Worm (Caenorhabditis elegans) whole organism, L3 larva: ENCODE results near the gene tsp-16.

ENCODE experiments used
- R02D3.7 ChIP-seq: fragments of 150-350 bp; optimal IDR thresholded peaks from 2 replicates; lab custom pipeline; 2014; ENCODE audit warnings: missing biosample characterization, missing genetic modification characterization
- ZK546.5 ChIP-seq: sonication (generic microtip); optimal IDR thresholded peaks from 2 replicates; lab custom pipeline; 2017; ENCODE audit warnings: missing biosample characterization, missing genetic modification characterization
- aly-2 ChIP-seq: fragments of 150-350 bp; optimal IDR thresholded peaks from 2 replicates; lab custom pipeline; 2014; ENCODE audit warnings: missing biosample characterization, missing genetic modification characterization
- ama-1 ChIP-seq: fragments of 150-350 bp; optimal IDR thresholded peaks from 2 replicates; lab custom pipeline; 2018
- ceh-16 ChIP-seq: sonication (generic microtip); optimal IDR thresholded peaks from 2 replicates; lab custom pipeline; 2017; ENCODE audit warnings: missing biosample characterization, missing genetic modification characterization
- ceh-9 ChIP-seq: sonication (generic microtip); optimal IDR thresholded peaks from 2 replicates; lab custom pipeline; 2018; ENCODE audit warnings: missing biosample characterization, missing genetic modification characterization
- daf-12 ChIP-seq: fragments of 150-350 bp; optimal IDR thresholded peaks from 2 replicates; lab custom pipeline; 2014; ENCODE audit warnings: missing biosample characterization, missing genetic modification reagents, missing genetic modification characterization
- egl-27 ChIP-seq: sonication (generic microtip); optimal IDR thresholded peaks from 4 replicates; lab custom pipeline; 2017; ENCODE audit warnings: missing biosample characterization, missing genetic modification reagents, missing genetic modification characterization
- egl-5 ChIP-seq: fragments of 150-350 bp; optimal IDR thresholded peaks from 2 replicates; lab custom pipeline; 2017; ENCODE audit warnings: missing biosample characterization, missing genetic modification reagents, missing genetic modification characterization, inconsistent platforms
- elt-1 ChIP-seq: fragments of 150-350 bp; optimal IDR thresholded peaks from 2 replicates; lab custom pipeline; 2014; ENCODE audit warnings: missing biosample characterization, missing genetic modification characterization
- elt-3 ChIP-seq, 3 experiments: fragments of 150-350 bp in 1 of 3; sonication (generic microtip) in 2 of 3; optimal IDR thresholded peaks; 2 replicates in 2 of 3; 4 replicates in 1 of 3; lab custom pipeline; 2014 to 2017; ENCODE audit warnings: missing biosample characterization in 3 of 3, missing genetic modification characterization in 3 of 3
- eor-1 ChIP-seq, 2 experiments: fragments of 150-350 bp; optimal IDR thresholded peaks; 2 replicates each; lab custom pipeline; 2014 to 2018; ENCODE audit warnings: missing biosample characterization in 2 of 2, missing genetic modification characterization in 2 of 2
- fkh-10 ChIP-seq: sonication (generic microtip); optimal IDR thresholded peaks from 2 replicates; lab custom pipeline; 2017; ENCODE audit warnings: missing biosample characterization, missing genetic modification reagents, missing genetic modification characterization
- fos-1 ChIP-seq: fragments of 150-350 bp; optimal IDR thresholded peaks from 2 replicates; lab custom pipeline; 2014; ENCODE audit warnings: missing biosample characterization, missing genetic modification characterization
- hmg-11 ChIP-seq: sonication (generic microtip); optimal IDR thresholded peaks from 2 replicates; lab custom pipeline; 2016; ENCODE audit warnings: missing genetic modification characterization, missing compliant biosample characterization
- jun-1 ChIP-seq: fragments of 150-350 bp; optimal IDR thresholded peaks from 2 replicates; lab custom pipeline; 2014; ENCODE audit warnings: missing biosample characterization, missing genetic modification reagents, missing genetic modification characterization
- lin-15B ChIP-seq: fragments of 150-350 bp; optimal IDR thresholded peaks from 2 replicates; lab custom pipeline; 2014; ENCODE audit warnings: missing biosample characterization, missing genetic modification characterization
- lin-39 ChIP-seq: fragments of 150-350 bp; optimal IDR thresholded peaks from 2 replicates; lab custom pipeline; 2018; ENCODE audit warnings: missing biosample characterization, missing genetic modification reagents, missing genetic modification characterization
- lsy-12 ChIP-seq: sonication (generic microtip); optimal IDR thresholded peaks from 2 replicates; lab custom pipeline; 2016; ENCODE audit warnings: mild to moderate bottlenecking, missing genetic modification characterization, missing compliant biosample characterization
- mdl-1 ChIP-seq: fragments of 150-350 bp; optimal IDR thresholded peaks from 2 replicates; lab custom pipeline; 2014; ENCODE audit warnings: missing biosample characterization, missing genetic modification characterization
- mml-1 ChIP-seq: fragments of 150-350 bp; sonication (generic microtip); optimal IDR thresholded peaks from 3 replicates; lab custom pipeline; 2014; ENCODE audit warnings: missing biosample characterization, missing genetic modification characterization
- nhr-11 ChIP-seq: fragments of 150-350 bp; optimal IDR thresholded peaks from 2 replicates; lab custom pipeline; 2014; ENCODE audit warnings: missing biosample characterization, missing genetic modification characterization
- nhr-12 ChIP-seq: fragments of 150-350 bp; optimal IDR thresholded peaks from 2 replicates; lab custom pipeline; 2014; ENCODE audit warnings: missing biosample characterization, missing genetic modification characterization
- nhr-23 ChIP-seq: fragments of 150-350 bp; optimal IDR thresholded peaks from 2 replicates; lab custom pipeline; 2014; ENCODE audit warnings: missing biosample characterization, missing genetic modification reagents, missing genetic modification characterization
- nhr-237 ChIP-seq: fragments of 150-350 bp; optimal IDR thresholded peaks from 2 replicates; lab custom pipeline; 2014; ENCODE audit warnings: missing biosample characterization, missing genetic modification characterization
- nhr-25 ChIP-seq: sonication (generic microtip); optimal IDR thresholded peaks from 2 replicates; lab custom pipeline; 2017; ENCODE audit warnings: missing biosample characterization, missing genetic modification characterization
- nhr-28 ChIP-seq: fragments of 150-350 bp; optimal IDR thresholded peaks from 2 replicates; lab custom pipeline; 2014; ENCODE audit warnings: missing biosample characterization, missing genetic modification characterization
- nhr-67 ChIP-seq: fragments of 150-350 bp; optimal IDR thresholded peaks from 2 replicates; lab custom pipeline; 2014; ENCODE audit warnings: missing biosample characterization, missing genetic modification characterization
- nhr-76 ChIP-seq: fragments of 150-350 bp; sonication (generic microtip); optimal IDR thresholded peaks from 5 replicates; lab custom pipeline; 2014; ENCODE audit warnings: missing biosample characterization, missing genetic modification characterization
- nhr-77 ChIP-seq: fragments of 150-350 bp; optimal IDR thresholded peaks from 2 replicates; lab custom pipeline; 2014; ENCODE audit warnings: missing biosample characterization, missing genetic modification characterization
- pqm-1 ChIP-seq: fragments of 150-350 bp; optimal IDR thresholded peaks from 2 replicates; lab custom pipeline; 2017; ENCODE audit warnings: missing biosample characterization, missing genetic modification characterization, inconsistent platforms
- sea-2 ChIP-seq: fragments of 150-350 bp; sonication (generic microtip); optimal IDR thresholded peaks from 4 replicates; lab custom pipeline; 2014; ENCODE audit warnings: missing biosample characterization, missing genetic modification reagents, missing genetic modification characterization
- skn-1 ChIP-seq: fragments of 150-350 bp; optimal IDR thresholded peaks from 2 replicates; lab custom pipeline; 2014; ENCODE audit warnings: missing biosample characterization, missing genetic modification characterization
- snpc-4 ChIP-seq: fragments of 150-350 bp; optimal IDR thresholded peaks from 2 replicates; lab custom pipeline; 2014; ENCODE audit warnings: missing biosample characterization, missing genetic modification characterization
- tbx-2 ChIP-seq: sonication (generic microtip); optimal IDR thresholded peaks from 2 replicates; lab custom pipeline; 2016; ENCODE audit warnings: mild to moderate bottlenecking, missing genetic modification characterization, missing compliant biosample characterization
- unc-39 ChIP-seq: sonication (generic microtip); optimal IDR thresholded peaks from 4 replicates; lab custom pipeline; 2017; ENCODE audit warnings: missing biosample characterization, missing genetic modification characterization
- unc-62 ChIP-seq: fragments of 150-350 bp; sonication (generic microtip); optimal IDR thresholded peaks from 4 replicates; lab custom pipeline; 2014; ENCODE audit warnings: missing biosample characterization, missing genetic modification reagents, missing genetic modification characterization
- ztf-11 ChIP-seq: fragments of 150-350 bp; optimal IDR thresholded peaks from 2 replicates; lab custom pipeline; 2014; ENCODE audit warnings: missing biosample characterization, missing genetic modification characterization

Gene tsp-16

DNA sequence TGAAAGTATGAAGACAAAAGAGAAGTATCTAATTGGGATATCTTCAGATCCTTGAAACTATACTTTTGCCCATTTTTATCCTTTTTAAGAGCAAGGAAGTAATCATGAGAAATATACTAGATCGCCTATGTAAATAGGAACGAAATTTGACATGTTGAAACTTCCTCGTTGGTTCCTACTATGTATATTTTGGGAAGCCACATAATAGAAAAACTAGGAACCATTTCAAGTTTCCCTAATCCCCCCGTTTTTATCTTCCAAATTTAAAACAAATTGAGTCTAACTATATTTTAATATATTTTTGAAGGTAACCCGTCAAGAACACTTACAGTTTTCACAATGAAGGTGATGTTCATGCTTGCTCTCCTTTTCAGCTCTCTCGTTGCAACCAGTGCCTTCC is 32.4 kb upstream of the tsp-16 start, which contains the start of gene flp-26:
flp-26 (plus strand) TSS at position 301 of the 400 bp plus-strand sequence.
- TF ChIP-seq nhr-11 (tag; lab: Kevin White, UChicago), result no peak
- TF ChIP-seq R02D3.7, result no peak
- TF ChIP-seq nhr-12, result no peak

DNA sequence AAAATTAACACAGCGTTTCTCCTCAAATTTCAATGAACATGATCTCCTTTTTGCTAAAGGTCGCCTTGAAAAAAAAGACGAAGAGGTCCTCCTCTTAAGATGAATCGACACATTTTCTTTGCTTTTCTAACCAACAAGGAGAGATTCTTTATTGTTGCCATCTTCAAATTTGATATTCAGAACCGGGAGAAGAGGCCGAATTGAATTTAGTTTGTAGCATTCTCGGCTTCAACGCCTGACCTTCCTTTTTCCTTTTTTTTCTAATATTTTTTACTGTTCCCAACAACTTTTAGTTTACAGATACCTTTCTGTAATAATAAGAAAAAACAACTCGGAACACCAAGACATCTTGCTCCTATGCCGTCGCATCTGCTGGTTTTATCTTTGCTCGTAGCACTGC is 23.3 kb upstream of the tsp-16 start, which contains the start of gene cah-5:
cah-5 (plus strand) TSS at position 301 of the 400 bp plus-strand sequence.
- no peak for TF ChIP-seq skn-1 (tag; lab: Kevin White, UChicago)
- no peak for TF ChIP-seq lin-39 (tag; lab: Kevin White, UChicago)
- TF ChIP-seq unc-62 (GFP tag; lab: Kevin White, UChicago), result no peak
- TF ChIP-seq ceh-9 (tag; lab: Kevin White, UChicago), result no peak
- TF ChIP-seq ztf-11, result no peak
- no peak for TF ChIP-seq eor-1 (tag; optimal IDR thresholded peaks at IDR 0.05; lab: Kevin White, UChicago)
- no peak for TF ChIP-seq nhr-237 (tag; lab: Kevin White, UChicago)
- no peak for TF ChIP-seq fos-1 (tag; lab: Kevin White, UChicago)
- no peak for TF ChIP-seq nhr-12
- no peak for TF ChIP-seq nhr-77
- TF ChIP-seq elt-3 (tag; optimal IDR thresholded peaks at IDR 0.05; lab: Kevin White, UChicago), result no peak
- no peak for TF ChIP-seq aly-2
- TF ChIP-seq elt-1 (tag; lab: Kevin White, UChicago), result no peak
- TF ChIP-seq sea-2 (GFP tag; lab: Kevin White, UChicago), result no peak
- TF ChIP-seq ZK546.5 (tag; lab: Kevin White, UChicago), result no peak
- no peak for TF ChIP-seq nhr-25 (tag; lab: Kevin White, UChicago)
- TF ChIP-seq ama-1 (lab: Kevin White, UChicago), result no peak
- TF ChIP-seq nhr-11 (tag; lab: Kevin White, UChicago), result no peak
- TF ChIP-seq nhr-28 (tag; lab: Kevin White, UChicago), result no peak
- no peak for TF ChIP-seq lsy-12

DNA sequence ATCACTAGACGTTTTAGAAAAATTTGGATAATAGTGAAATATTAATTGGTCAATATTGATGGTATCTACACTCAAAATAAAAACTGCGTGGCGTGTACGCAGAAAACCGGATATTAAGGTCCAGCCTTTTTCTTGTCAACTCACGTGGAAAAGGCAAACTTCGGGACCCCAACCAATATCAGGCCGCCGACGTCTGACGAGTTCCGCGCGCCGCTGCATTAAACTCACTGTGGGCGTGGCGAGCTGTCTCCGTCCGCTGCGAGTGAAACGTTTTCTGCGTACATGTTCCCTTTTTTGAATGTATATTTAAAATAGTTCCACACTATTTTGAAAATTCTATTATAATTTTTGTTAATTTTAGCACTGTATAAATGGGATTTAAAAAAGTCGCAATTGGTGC is 9.5 kb upstream of the tsp-16 start:
- TF ChIP-seq elt-1 (tag; lab: Kevin White, UChicago), result no peak
- TF ChIP-seq nhr-237 (tag; lab: Kevin White, UChicago), result no peak
- peak; percentile 6 for TF ChIP-seq snpc-4

- TF ChIP-seq unc-39 (tag; lab: Kevin White, UChicago) (no peak), R02D3.7 (no peak), snpc-4 (no peak), mdl-1 (no peak), nhr-76 (tag; lab: Kevin White, UChicago) (no peak), eor-1 (tag; optimal IDR thresholded peaks at IDR 0.05; lab: Kevin White, UChicago) (no peak), lsy-12 (no peak), hmg-11 (no peak)
Measured at ce11 chrX:7005475-7005874, 9.1 kb upstream of the tsp-16 start, which contains the start of gene tyra-2. Gene tyra-2, minus strand, starts transcription at chrX:7005575.

DNA sequence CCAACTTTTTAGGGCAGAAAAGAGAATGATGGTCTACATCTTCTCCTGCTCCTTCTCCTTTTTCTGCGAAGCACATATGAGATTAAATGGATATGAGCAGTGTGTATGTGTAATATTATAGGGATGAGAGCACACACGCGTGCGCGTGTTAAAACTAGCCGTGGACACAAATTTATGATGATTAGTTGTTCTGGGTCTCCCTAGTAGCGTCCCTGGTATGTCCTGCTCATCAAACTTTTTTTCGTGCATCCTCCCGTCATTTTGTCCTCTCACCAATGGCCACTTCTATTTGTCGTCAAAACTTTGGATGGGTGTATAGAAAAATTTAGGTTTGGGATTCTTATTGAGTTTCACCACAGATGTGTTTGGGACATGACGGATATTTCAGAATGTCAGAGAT is 5.5 kb upstream of the tsp-16 start:
- TF ChIP-seq nhr-11 (tag; lab: Kevin White, UChicago) (no peak), pqm-1 (tag; lab: Kevin White, UChicago) (no peak), ZK546.5 (tag; lab: Kevin White, UChicago) (no peak), ceh-9 (tag; lab: Kevin White, UChicago) (no peak), fos-1 (tag; lab: Kevin White, UChicago) (no peak), nhr-12 (no peak), lin-39 (tag; lab: Kevin White, UChicago) (no peak), mdl-1 (no peak), ceh-16 (tag; lab: Kevin White, UChicago) (no peak), fkh-10 (GFP tag; lab: Kevin White, UChicago) (no peak), egl-5 (tag; lab: Kevin White, UChicago) (no peak), jun-1 (no peak), nhr-23 (tag; lab: Kevin White, UChicago) (no peak), nhr-76 (tag; lab: Kevin White, UChicago) (no peak)
- TF ChIP-seq, all 47 proteins: peak for 0

DNA sequence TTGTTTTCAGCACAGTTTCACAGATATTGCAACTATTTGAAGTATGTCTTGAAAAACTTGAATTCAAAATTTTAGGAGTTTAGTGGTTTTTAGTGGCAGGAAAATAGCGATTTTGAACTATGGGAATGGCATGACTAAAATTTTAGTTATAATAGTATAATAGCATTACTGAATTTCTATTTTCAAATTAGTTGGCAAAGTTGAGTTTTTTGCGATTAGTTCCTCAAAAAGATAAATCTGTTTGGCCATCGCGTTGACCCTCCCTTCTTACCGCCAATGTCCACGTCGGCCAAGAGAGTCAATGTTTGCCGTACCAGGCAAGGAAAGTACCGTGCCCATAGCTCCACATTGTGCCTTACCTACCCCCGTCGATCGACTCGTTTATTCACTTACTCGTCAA is 5.0 kb downstream of the tsp-16 start, which contains the start of gene ugt-57:
ugt-57 (plus strand) TSS at position 301 of the 400 bp plus-strand sequence.
- TF ChIP-seq tbx-2 (no peak), aly-2 (no peak), unc-39 (tag; lab: Kevin White, UChicago) (no peak), ceh-16 (tag; lab: Kevin White, UChicago) (no peak), mml-1 (tag; lab: Kevin White, UChicago) (no peak), lin-15B (tag; lab: Kevin White, UChicago) (no peak), nhr-28 (tag; lab: Kevin White, UChicago) (no peak), nhr-23 (tag; lab: Kevin White, UChicago) (no peak), hmg-11 (no peak), nhr-76 (tag; lab: Kevin White, UChicago) (no peak), egl-27 (tag; lab: Kevin White, UChicago) (no peak), snpc-4 (no peak), daf-12 (tag; lab: Kevin White, UChicago) (no peak), skn-1 (tag; lab: Kevin White, UChicago) (no peak), lin-39 (tag; lab: Kevin White, UChicago) (no peak), ZK546.5 (tag; lab: Kevin White, UChicago) (no peak), nhr-67 (tag; lab: Kevin White, UChicago) (no peak), nhr-25 (tag; lab: Kevin White, UChicago) (no peak), pqm-1 (tag; lab: Kevin White, UChicago) (no peak), sea-2 (GFP tag; lab: Kevin White, UChicago) (no peak)
- TF ChIP-seq, all 47 proteins: peak for 0
